Worm (Caenorhabditis elegans) whole organism, midembryonic: ENCODE measurements around the gene cnc-4.

Experiments used
- T22C8.4 ChIP-seq: fragments of 200-800 bp; sonication (Bioruptor generic); IDR thresholded peaks from 2 replicates; pipeline ENCODE4 v1.3.6; 2022; ENCODE audit warnings: missing genetic modification characterization, missing compliant biosample characterization
- cog-1 ChIP-seq: sonication (generic microtip); optimal IDR thresholded peaks from 2 replicates; lab custom pipeline; 2016; ENCODE audit warnings: missing genetic modification characterization, missing compliant biosample characterization
- flt-1 ChIP-seq: fragments of 200-800 bp; sonication (Bioruptor generic); IDR thresholded peaks from 2 replicates; pipeline ENCODE4 v1.3.6; 2022; ENCODE audit warnings: missing genetic modification characterization, missing compliant biosample characterization
- klf-2 ChIP-seq: fragments of 200-800 bp; sonication (Bioruptor generic); conservative IDR thresholded peaks from 2 replicates; pipeline ENCODE4 v1.3.6; 2022; ENCODE audit warnings: missing genetic modification reagents, missing genetic modification characterization, missing compliant biosample characterization
- med-1 ChIP-seq: sonication (generic microtip); optimal IDR thresholded peaks from 2 replicates; lab custom pipeline; 2017; ENCODE audit warnings: missing genetic modification characterization, mild to moderate bottlenecking, missing compliant biosample characterization, antibody characterized with exemption, missing genetic modification reagents; ENCODE audit not compliant: insufficient read depth
- ref-1 ChIP-seq: fragments of 200-800 bp; sonication (Bioruptor generic); conservative IDR thresholded peaks from 2 replicates; pipeline ENCODE4 v1.3.6; 2022; ENCODE audit warnings: missing genetic modification reagents, missing genetic modification characterization, missing compliant biosample characterization
- tab-1 ChIP-seq: fragments of 200-800 bp; sonication (Bioruptor generic); IDR thresholded peaks from 2 replicates; pipeline ENCODE4 v1.3.6; 2022; ENCODE audit warnings: missing genetic modification characterization, missing compliant biosample characterization
- ztf-23 ChIP-seq: fragments of 200-800 bp; sonication (Bioruptor generic); IDR thresholded peaks from 2 replicates; pipeline ENCODE4 v1.3.6; 2022; ENCODE audit warnings: missing genetic modification reagents, missing genetic modification characterization, missing compliant biosample characterization
- ztf-29 ChIP-seq: fragments of 200-800 bp; sonication (Bioruptor generic); IDR thresholded peaks from 2 replicates; pipeline ENCODE4 v1.3.6; 2022; ENCODE audit warnings: missing genetic modification reagents, missing genetic modification characterization, missing compliant biosample characterization

cnc-4 gene

DNA sequence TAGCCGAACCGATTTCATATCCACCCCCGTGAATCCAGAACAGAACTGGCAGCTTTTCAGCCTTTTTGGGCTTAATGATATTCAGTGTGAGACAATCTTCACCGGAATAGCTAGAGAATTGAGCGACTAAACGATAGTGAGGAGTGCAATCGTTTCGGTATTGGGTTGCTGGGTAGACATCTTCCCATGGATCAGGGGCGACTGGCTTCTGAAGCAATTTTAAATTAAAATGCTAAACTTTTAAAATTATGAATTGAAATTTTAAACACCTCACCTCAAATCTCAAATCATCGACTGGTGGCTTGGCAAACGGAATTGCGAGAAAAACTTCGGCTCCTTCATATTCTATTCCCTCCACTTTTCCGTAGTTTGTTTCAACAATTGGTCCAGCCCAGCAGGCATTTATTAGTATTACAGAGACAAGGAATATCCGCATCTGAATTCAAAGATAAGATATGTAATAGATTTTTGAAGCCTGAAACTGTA is 15.2 kb upstream of the cnc-4 start, which contains the start of gene ges-1:
Gene ges-1 (minus strand): TSS at position 436 of the 486 bp plus-strand sequence.
- TF ChIP-seq flt-1 (GFP tag; lab: Robert Waterston, UW) (no peak), med-1 (GFP tag; lab: Kevin White, UChicago) (no peak), ref-1 (no peak), ztf-29 (no peak), T22C8.4 (no peak), ztf-23 (GFP tag; lab: Robert Waterston, UW) (no peak), cog-1 (no peak), klf-2 (GFP tag; lab: Robert Waterston, UW) (no peak), tab-1 (GFP tag; lab: Robert Waterston, UW) (no peak)

DNA sequence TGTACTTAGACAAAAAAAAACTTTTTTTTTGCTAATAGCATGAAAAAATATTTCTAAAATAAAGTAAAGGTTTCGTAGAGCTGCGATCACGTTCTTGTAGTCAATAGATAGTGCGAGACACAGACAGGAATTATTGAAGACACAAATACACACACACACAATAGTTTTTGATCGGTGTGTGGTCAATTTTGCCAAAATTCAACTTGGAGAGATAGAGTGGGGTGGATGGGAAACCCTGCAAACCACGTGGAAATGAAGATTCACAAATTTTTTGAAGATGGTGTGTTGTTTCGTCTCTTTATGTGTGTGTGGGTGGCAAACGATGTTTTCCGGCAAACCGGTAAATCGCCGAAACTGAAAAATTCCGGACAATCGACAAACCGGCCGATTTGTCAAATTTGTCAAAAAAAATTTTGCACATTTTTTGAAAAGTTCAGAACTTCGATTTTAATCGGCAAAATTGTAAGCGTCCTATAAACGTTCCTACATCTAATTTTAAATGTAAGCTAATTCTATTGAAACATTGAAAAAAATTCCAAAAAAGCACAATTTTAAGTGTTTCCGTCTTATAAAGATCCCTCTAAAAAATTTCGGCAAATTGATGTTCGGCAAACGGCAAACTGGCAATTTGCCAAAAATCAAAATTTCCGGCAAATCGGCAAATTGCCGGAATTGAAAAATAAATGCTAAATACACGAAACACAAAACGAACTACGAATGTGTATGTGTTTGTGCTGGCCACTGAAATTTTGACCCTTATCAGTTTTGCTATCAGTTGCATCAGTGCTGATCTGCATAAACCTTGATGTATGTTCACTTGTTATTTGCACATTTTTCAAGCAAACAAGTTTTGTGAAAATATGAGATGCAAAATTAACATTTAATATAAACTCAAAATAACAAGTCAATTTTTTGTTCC is 14.2 kb upstream of the cnc-4 start:
- TF ChIP-seq ref-1 (no peak), ztf-29 (no peak), cog-1 (no peak), T22C8.4 (no peak), ztf-23 (GFP tag; lab: Robert Waterston, UW) (no peak), med-1 (GFP tag; lab: Kevin White, UChicago) (no peak), flt-1 (GFP tag; lab: Robert Waterston, UW) (no peak), klf-2 (GFP tag; lab: Robert Waterston, UW) (no peak), tab-1 (GFP tag; lab: Robert Waterston, UW) (no peak)

DNA sequence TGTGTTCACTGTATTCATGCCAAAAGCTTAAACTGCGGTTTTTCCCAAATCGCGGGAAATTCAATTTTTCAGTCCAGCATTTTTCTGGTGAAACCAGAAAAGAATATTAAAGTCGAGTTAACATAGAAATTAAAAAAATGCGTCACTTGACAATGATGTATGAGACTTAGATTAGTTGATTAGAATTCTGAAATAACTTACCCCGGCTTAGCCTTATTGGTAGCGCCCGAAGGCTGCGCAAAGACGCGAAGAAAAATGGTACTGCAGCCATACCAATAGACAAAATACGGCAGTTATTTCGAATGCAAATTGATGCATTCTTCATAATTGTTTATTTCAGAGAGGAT is 13.6 kb upstream of the cnc-4 start:
- no peak for TF ChIP-seq ref-1
- TF ChIP-seq cog-1: no peak
- TF ChIP-seq tab-1 (GFP tag; lab: Robert Waterston, UW): no peak
- no peak for TF ChIP-seq klf-2 (GFP tag; lab: Robert Waterston, UW)
- TF ChIP-seq flt-1 (GFP tag; lab: Robert Waterston, UW): no peak
- no peak for TF ChIP-seq T22C8.4

DNA sequence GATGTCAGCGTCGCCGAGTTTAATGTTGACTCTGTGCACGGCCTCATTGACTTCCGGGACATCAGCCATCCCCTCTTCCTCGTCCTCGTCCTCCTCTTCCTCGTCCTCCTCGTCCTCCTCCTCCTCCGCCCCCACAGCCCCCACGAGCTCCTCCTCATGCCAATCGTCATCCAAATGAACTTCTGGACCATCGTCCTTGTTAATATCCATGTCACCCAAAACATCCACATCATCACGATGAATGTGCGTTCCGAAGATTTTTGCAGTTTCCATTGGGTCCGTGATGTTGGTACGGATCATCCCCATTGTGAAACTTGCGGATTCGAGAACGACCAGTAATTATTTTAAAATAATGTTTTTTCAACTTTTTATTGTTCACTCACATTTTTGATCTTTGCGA is 12.6 kb upstream of the cnc-4 start:
- TF ChIP-seq flt-1 (GFP tag; lab: Robert Waterston, UW) (no peak), cog-1 (no peak), ztf-23 (GFP tag; lab: Robert Waterston, UW) (no peak), med-1 (GFP tag; lab: Kevin White, UChicago) (no peak), tab-1 (GFP tag; lab: Robert Waterston, UW) (no peak), ztf-29 (no peak), T22C8.4 (no peak), klf-2 (GFP tag; lab: Robert Waterston, UW) (no peak), ref-1 (no peak)

DNA sequence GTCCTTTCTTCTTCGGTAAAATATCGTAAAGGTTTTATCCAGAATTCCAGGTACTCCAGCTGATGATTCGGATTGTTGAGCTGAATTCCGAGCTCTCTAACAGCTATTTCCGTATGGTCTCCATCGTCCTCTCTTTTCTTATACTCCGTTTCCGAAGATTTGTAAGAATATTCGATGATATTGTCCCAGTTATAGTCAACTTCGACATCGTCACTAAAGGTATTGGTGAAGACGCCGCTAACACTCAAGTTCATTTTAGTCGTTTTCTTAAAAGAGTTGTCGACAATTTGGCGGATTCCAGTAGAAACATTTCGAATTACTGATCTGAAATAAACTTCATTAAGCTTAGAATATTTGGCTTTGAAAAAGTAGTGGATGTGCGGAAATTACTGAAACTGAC is 11.9 kb upstream of the cnc-4 start:
- TF ChIP-seq med-1 (GFP tag; lab: Kevin White, UChicago) (no peak), ztf-23 (GFP tag; lab: Robert Waterston, UW) (no peak), T22C8.4 (no peak), cog-1 (no peak), ref-1 (no peak), tab-1 (GFP tag; lab: Robert Waterston, UW) (no peak), ztf-29 (no peak), klf-2 (GFP tag; lab: Robert Waterston, UW) (no peak), flt-1 (GFP tag; lab: Robert Waterston, UW) (no peak)

DNA sequence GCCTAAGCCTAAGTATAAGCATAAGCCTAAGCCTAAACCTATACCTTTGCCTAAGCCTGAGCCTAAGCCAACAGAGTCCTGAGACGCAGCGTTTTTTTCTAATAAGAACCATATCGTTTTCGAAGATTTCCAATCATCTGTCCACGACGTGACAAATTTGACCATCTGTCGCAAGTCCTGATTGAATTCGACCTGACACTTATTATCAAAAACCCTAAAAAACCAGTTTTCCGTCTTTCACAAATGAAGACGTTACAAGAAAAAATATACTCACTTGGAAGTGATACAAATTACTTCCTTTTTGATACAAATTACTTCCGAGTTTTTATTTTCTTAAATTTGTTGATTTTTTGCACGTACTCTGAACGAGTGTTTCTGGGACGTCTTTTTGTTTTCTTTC is 8.8 kb upstream of the cnc-4 start:
- no peak for TF ChIP-seq ztf-29
- no peak for TF ChIP-seq flt-1 (GFP tag; lab: Robert Waterston, UW)
- TF ChIP-seq T22C8.4: no peak
- TF ChIP-seq klf-2 (GFP tag; lab: Robert Waterston, UW): no peak
- no peak for TF ChIP-seq cog-1
- no peak for TF ChIP-seq ztf-23 (GFP tag; lab: Robert Waterston, UW)
- TF ChIP-seq tab-1 (GFP tag; lab: Robert Waterston, UW): no peak
- TF ChIP-seq med-1 (GFP tag; lab: Kevin White, UChicago): no peak
- TF ChIP-seq ref-1: no peak

DNA sequence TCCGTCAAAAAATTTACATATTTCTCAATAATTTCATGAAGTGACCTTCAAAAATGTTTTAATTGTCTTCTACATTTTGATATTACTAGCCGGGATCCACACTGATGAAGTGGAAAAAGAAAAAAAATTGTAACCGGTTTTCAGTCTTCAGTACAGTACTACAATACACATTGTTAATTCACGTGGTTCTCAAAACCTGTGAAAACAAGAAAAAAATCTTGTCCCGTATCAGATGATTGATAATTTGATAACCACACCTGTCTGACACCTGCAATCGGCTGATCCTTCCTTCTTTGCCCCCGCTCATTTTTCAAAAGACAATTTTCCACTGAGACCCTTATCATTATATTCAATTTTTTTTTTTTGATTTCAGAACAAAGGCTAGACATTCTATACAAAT is 8.2 kb upstream of the cnc-4 start, which contains the start of gene R09B5.11:
Gene R09B5.11 (plus strand): TSS at position 374 of the 400 bp plus-strand sequence.
- TF ChIP-seq med-1 (GFP tag; lab: Kevin White, UChicago): no peak
- TF ChIP-seq T22C8.4: no peak
- no peak for TF ChIP-seq flt-1 (GFP tag; lab: Robert Waterston, UW)
- TF ChIP-seq ztf-29: no peak
- TF ChIP-seq klf-2 (GFP tag; lab: Robert Waterston, UW): no peak
- TF ChIP-seq ztf-23 (GFP tag; lab: Robert Waterston, UW): no peak
- TF ChIP-seq tab-1 (GFP tag; lab: Robert Waterston, UW): no peak
- no peak for TF ChIP-seq cog-1

DNA sequence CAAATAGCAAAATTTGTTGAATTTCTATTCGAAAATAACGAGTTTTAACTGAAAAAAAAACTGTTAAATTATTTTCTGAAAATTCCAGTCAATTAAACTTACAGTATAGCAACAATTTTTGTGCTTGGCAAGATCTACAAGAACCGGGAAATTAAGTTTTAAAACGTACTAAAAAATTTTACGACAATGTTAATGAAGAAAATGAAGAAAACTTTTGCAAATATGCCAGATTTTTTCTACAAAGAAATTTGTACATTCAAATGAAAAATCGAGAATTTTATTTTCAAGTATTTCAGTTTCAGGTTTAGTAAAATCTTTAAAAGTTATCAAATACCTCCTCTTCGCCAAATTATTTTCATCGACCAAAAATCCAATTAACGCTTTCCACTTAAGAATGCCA is 5.0 kb upstream of the cnc-4 start, which contains the start of gene cnc-11:
Gene cnc-11 (plus strand): TSS at position 301 of the 400 bp plus-strand sequence.
- TF ChIP-seq flt-1 (GFP tag; lab: Robert Waterston, UW) (no peak), T22C8.4 (no peak)

DNA sequence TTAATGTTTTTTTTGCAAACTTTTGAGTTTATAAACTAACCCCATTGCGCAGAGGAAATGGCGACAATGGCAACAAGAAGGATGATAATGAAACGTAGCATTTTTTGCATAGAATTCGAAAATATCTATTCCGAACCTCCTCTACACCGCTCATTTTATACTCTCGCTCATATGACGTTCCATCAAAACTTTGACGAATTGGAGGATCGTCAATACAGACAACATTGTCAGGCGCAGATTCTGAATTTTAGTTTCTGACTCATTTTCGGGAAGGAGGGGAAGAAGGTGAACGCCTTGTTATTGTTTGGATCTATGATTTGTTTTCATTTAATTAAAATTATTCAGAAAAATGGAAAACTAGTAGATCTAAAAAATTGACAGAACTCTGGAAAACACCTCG is 2.8 kb upstream of the cnc-4 start, which contains the start of gene cnc-1:
Gene cnc-1 (minus strand): TSS at position 101 of the 400 bp plus-strand sequence.
- TF ChIP-seq klf-2 (GFP tag; lab: Robert Waterston, UW): no peak
- no peak for TF ChIP-seq cog-1
- no peak for TF ChIP-seq tab-1 (GFP tag; lab: Robert Waterston, UW)

DNA sequence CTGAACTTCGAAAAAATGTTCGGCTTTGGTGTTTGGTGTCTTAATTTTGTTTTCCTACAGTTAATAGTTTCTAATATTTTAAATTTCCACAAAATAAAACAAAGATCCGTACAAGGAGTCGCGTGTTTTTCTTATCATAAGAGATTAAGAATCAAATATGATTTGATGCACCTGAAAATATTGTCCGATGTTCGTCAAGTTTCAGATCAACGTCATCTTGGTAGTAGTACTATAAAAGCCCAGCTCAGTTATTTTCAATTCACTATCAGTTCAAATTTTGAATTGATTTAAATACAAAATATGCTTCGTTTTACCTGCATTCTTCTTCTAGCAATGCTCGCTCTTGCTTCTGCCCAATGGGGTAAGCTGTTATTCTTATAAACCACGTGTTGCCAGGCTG is 1.9 kb upstream of the cnc-4 start, which contains the start of gene cnc-5:
Gene cnc-5 (plus strand): TSS at position 301 of the 400 bp plus-strand sequence.
- TF ChIP-seq ztf-23 (GFP tag; lab: Robert Waterston, UW) (no peak), flt-1 (GFP tag; lab: Robert Waterston, UW) (no peak)
